Fruit fly (Drosophila melanogaster) whole organism: ENCODE data around the gene Hrb27C.

ENCODE experiments used
- CG8478 ChIP-seq: fragments of >200 bp; optimal IDR thresholded peaks from 2 replicates; lab custom pipeline; 2018; ENCODE audit warnings: inconsistent platforms
- Dll ChIP-seq: fragments of >200 bp; optimal IDR thresholded peaks from 2 replicates; lab custom pipeline; 2017
- EcR ChIP-seq, 2 experiments: fragments of >200 bp; optimal IDR thresholded peaks; 2 replicates each; lab custom pipeline; 2017; ENCODE audit warnings: missing biosample characterization in 2 of 2, missing genetic modification characterization in 2 of 2, missing genetic modification reagents in 2 of 2
- pan ChIP-seq: fragments of >200 bp; optimal IDR thresholded peaks from 2 replicates; lab custom pipeline; 2017
- psq ChIP-seq: fragments of >200 bp; optimal IDR thresholded peaks from 2 replicates; lab custom pipeline; 2017
- usp ChIP-seq: fragments of >200 bp; optimal IDR thresholded peaks from 2 replicates; lab custom pipeline; 2017; ENCODE audit warnings: missing biosample characterization, missing genetic modification characterization, mixed read lengths

dm6 chr2L:6956725-6957124 lies 36.2 kb downstream of the Hrb27C start, which contains the start of the genes CG13775 and CG3430:
- no peak for TF ChIP-seq EcR (GFP tag; optimal IDR thresholded peaks at IDR 0.05; lab: Kevin White, UChicago)
- no peak for TF ChIP-seq pan
- TF ChIP-seq CG8478 (lab: Kevin White, UChicago) = no peak
- TF ChIP-seq psq (lab: Kevin White, UChicago) = no peak
- TF ChIP-seq usp = no peak
- no peak for TF ChIP-seq Dll (lab: Kevin White, UChicago)
